Fruit fly (Drosophila melanogaster): ENCODE results near the gene CG33257.

DNA sequence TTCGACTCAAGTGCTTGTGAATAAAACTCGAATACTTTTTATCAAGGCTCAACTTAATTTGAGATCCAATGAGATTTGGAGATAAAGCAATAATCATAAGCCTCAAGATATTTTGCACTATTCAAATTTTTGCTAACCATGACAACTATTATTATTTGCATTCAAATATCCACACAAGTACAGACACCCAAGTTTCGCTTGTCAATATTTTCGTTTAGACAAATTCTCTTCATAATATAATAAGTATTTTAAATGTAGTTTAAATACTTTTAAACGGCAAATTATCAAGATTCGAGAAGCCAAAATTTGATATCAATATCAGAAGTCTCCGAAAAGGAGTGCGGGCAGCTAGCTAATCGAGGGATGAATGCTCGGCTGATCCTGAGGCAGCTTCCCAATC lies 16.6 kb upstream of the CG33257 start, which contains the start of gene CG33061:
- TF ChIP-seq gce (GFP tag; IDR thresholded peaks at IDR 0.05): no peak
- no peak for TF ChIP-seq jumu (GFP tag; optimal IDR thresholded peaks at IDR 0.05)
- no peak for TF ChIP-seq pros (GFP tag; optimal IDR thresholded peaks at IDR 0.05)
- no peak for TF ChIP-seq HLH54F (GFP tag; optimal IDR thresholded peaks at IDR 0.05)
- no peak for TF ChIP-seq psq (GFP tag; optimal IDR thresholded peaks at IDR 0.05)
